Worm (Caenorhabditis elegans): ENCODE data around the gene F36G3.1.

The F36G3.1 gene

DNA sequence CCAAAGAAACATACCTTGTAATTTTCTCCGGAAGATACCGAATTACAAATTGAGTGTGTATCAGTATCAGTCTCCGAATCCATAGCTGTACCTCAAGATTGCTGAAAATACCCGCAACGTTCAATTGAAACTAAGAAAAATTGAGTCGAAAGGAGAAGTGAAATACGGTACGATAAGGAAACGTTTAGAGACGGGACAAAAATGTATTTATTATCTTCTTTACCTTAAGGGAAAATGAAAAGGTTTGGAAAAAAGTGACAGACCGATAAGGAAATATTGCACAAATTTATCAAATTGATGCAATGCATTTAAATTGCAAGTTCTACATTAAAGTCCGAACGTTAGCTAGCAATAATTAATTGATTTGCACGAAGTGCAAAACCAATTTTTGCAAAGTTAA lies at the start of gene F36G3.1:
Gene F36G3.1 (minus strand): TSS at position 101 of the 400 bp plus-strand sequence.
- no peak for TF ChIP-seq aha-1 (tag)
- no peak for TF ChIP-seq zip-2 (tag; optimal IDR thresholded peaks at IDR 0.05)
- TF ChIP-seq attf-4 (tag; optimal IDR thresholded peaks at IDR 0.05) = no peak
- no peak for TF ChIP-seq unc-39 (tag; optimal IDR thresholded peaks at IDR 0.05)
- no peak for TF ChIP-seq php-3 (GFP tag; IDR thresholded peaks at IDR 0.05)

ce11 chrX:9837989-9838541 lies 49.1 kb upstream of the F36G3.1 start, which contains the start of gene ipla-2:
Gene ipla-2 (minus strand): TSS chrX:9838039.
- TF ChIP-seq F37D6.2 (tag; optimal IDR thresholded peaks at IDR 0.05) (peak; percentile 23), nhr-6 (tag; optimal IDR thresholded peaks at IDR 0.05) (peak; percentile 67), mdl-1 (tag; optimal IDR thresholded peaks at IDR 0.05) (peak; percentile 58 to 96), zfp-2 (tag; optimal IDR thresholded peaks at IDR 0.05) (no peak), ces-1 (GFP tag; optimal IDR thresholded peaks at IDR 0.05) (peak; percentile 43), mxl-2 (GFP tag; conservative IDR thresholded peaks at IDR 0.05) (no peak), nhr-76 (tag; optimal IDR thresholded peaks at IDR 0.05) (no peak), lin-38 (GFP tag; IDR thresholded peaks at IDR 0.05) (peak; percentile 86), fkh-10 (GFP tag; optimal IDR thresholded peaks at IDR 0.05) (peak; percentile 85), ztf-7 (tag; optimal IDR thresholded peaks at IDR 0.05) (peak; percentile 32), mxl-3 (GFP tag; optimal IDR thresholded peaks at IDR 0.05) (peak; percentile 95), aha-1 (tag) (peak; percentile 97), nhr-42 (GFP tag; IDR thresholded peaks at IDR 0.05) (no peak), lin-15B (tag; optimal IDR thresholded peaks at IDR 0.05) (no peak), duxl-1 (tag; optimal IDR thresholded peaks at IDR 0.05; ENCODE audit: poor library complexity) (no peak), hif-1 (tag; optimal IDR thresholded peaks at IDR 0.05) (peak in 1 of 2 experiments; percentile 61), pha-4 (GFP tag; IDR thresholded peaks at IDR 0.05) (no peak), pha-4 (tag; optimal IDR thresholded peaks at IDR 0.05) (peak; percentile 64), fos-1 (tag; optimal IDR thresholded peaks at IDR 0.05) (no peak), ztf-11 (tag; optimal IDR thresholded peaks at IDR 0.05) (no peak), mes-2 (tag; optimal IDR thresholded peaks at IDR 0.05; ENCODE audit: poor library complexity, severe bottlenecking) (peak; percentile 75), dmd-6 (GFP tag; IDR thresholded peaks at IDR 0.05) (peak; percentile 57), nhr-48 (tag; optimal IDR thresholded peaks at IDR 0.05) (no peak), tra-1 (GFP tag; IDR thresholded peaks at IDR 0.05) (no peak; the same call in 1 of the 2 replicates), nhr-41 (GFP tag; IDR thresholded peaks at IDR 0.05) (no peak), ZK546.5 (tag; optimal IDR thresholded peaks at IDR 0.05) (no peak), daf-16 (GFP tag; optimal IDR thresholded peaks at IDR 0.05) (no peak), daf-16 (tag; optimal IDR thresholded peaks at IDR 0.05) (peak; percentile 34), lsy-2 (tag; optimal IDR thresholded peaks at IDR 0.05) (peak; percentile 23 to 78), hmg-1.1 (GFP tag; IDR thresholded peaks at IDR 0.05) (peak; percentile 64), madf-9 (GFP tag; conservative IDR thresholded peaks at IDR 0.05) (0 out of 2 replicates have a peak, but pooled peaks have one; percentile 38), ctbp-1 (GFP tag; IDR thresholded peaks at IDR 0.05) (peak; percentile 27; the same call in 1 of the 2 replicates), nhr-28 (tag; optimal IDR thresholded peaks at IDR 0.05) (peak; percentile 46), arid-1 (GFP tag; conservative IDR thresholded peaks at IDR 0.05) (no peak), F49E8.2 (tag; optimal IDR thresholded peaks at IDR 0.05; ENCODE audit: borderline replicate concordance) (no peak), daf-8 (GFP tag; IDR thresholded peaks at IDR 0.05) (no peak), F26F4.8 (GFP tag; conservative IDR thresholded peaks at IDR 0.05) (no peak), aly-2 (tag; optimal IDR thresholded peaks at IDR 0.05) (no peak), Y105C5A.15 (GFP tag; IDR thresholded peaks at IDR 0.05) (no peak), ZK337.2 (GFP tag; IDR thresholded peaks at IDR 0.05) (no peak), hlh-30 (tag; optimal IDR thresholded peaks at IDR 0.05; ENCODE audit: insufficient read depth) (peak; percentile 100), rbr-2 (tag; optimal IDR thresholded peaks at IDR 0.05) (peak; percentile 48), nhr-77 (tag; optimal IDR thresholded peaks at IDR 0.05) (peak; percentile 34), ceh-28 (tag; optimal IDR thresholded peaks at IDR 0.05) (no peak), hlh-11 (tag; optimal IDR thresholded peaks at IDR 0.05) (peak; percentile 82), dpl-1 (GFP tag; optimal IDR thresholded peaks at IDR 0.05) (peak; percentile 45)

Data from whole organism, L4 larva.